Fruit fly (Drosophila melanogaster): ENCODE data around the gene Mnat9.

The Mnat9 gene

DNA sequence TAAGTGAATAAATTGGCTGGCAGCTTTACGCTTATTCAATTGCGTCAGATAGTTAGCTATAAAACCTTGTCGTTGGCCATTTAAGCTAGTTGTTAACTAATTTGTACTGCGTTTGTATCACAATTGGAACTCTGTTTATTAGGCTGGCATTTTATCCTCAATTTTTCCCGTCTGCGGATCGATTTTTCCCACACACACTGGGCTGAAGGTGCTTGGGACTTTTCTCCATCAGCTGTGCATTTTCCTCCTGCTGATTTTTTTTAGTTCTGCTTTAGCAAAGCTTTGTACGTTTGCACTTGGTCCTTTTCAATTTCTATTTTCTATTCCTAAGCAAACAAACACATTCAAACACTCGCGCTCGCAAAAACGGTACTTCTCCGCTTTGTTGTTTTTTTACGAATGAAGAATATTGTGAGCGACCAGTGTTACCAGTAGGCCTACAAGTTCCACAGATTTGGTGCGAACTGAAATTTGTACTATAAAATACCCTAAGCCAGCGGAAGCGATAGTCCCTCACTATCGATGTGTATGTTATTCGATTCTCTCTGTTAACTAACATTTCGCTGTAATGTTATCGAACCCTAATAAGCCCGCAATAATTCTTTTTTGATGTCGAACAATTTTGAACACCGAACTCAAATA, 6.4 kb downstream of the Mnat9 start (continued):
- TF ChIP-seq CG13775 (GFP tag; optimal IDR thresholded peaks at IDR 0.05) (no peak), CG18262 (tag; optimal IDR thresholded peaks at IDR 0.05) (no peak), CG7271 (tag; optimal IDR thresholded peaks at IDR 0.05) (peak; percentile 77), Mes4 (GFP tag; optimal IDR thresholded peaks at IDR 0.05) (peak; percentile 17), ind (GFP tag; optimal IDR thresholded peaks at IDR 0.05) (no peak), CG13894 (tag; optimal IDR thresholded peaks at IDR 0.05) (peak; percentile 85), Med (GFP tag) (peak; percentile 98), nmo (GFP tag; optimal IDR thresholded peaks at IDR 0.05) (peak; percentile 43), CG33557 (GFP tag; optimal IDR thresholded peaks at IDR 0.05) (peak; percentile 16), BEAF-32 (GFP tag; optimal IDR thresholded peaks at IDR 0.05) (peak; percentile 91), CG2678 (tag; optimal IDR thresholded peaks at IDR 0.05) (peak; percentile 16), insv (GFP tag; optimal IDR thresholded peaks at IDR 0.05) (peak in 1 of 2 experiments; percentile 60), salm (tag; optimal IDR thresholded peaks at IDR 0.05) (peak; percentile 17), CG14667 (GFP tag; IDR thresholded peaks at IDR 0.05) (no peak), CG17186 (GFP tag; optimal IDR thresholded peaks at IDR 0.05) (peak; percentile 52), crc (GFP tag; optimal IDR thresholded peaks at IDR 0.05) (peak; percentile 14), CG7786 (GFP tag; optimal IDR thresholded peaks at IDR 0.05) (peak; percentile 3), CG18599 (GFP tag; optimal IDR thresholded peaks at IDR 0.05) (peak; percentile 58), trem (tag; optimal IDR thresholded peaks at IDR 0.05) (peak; percentile 77), Ssrp (tag; optimal IDR thresholded peaks at IDR 0.05) (peak; percentile 13), org-1 (GFP tag; optimal IDR thresholded peaks at IDR 0.05) (no peak), CG14710 (tag; optimal IDR thresholded peaks at IDR 0.05) (peak; percentile 75), fru (optimal IDR thresholded peaks at IDR 0.05) (no peak), mirr (GFP tag; optimal IDR thresholded peaks at IDR 0.05) (peak; percentile 70), scrt (GFP tag; optimal IDR thresholded peaks at IDR 0.05) (peak; percentile 11), CG10543 (GFP tag; optimal IDR thresholded peaks at IDR 0.05) (peak; percentile 33), run (tag; optimal IDR thresholded peaks at IDR 0.05) (no peak), CG2889 (GFP tag; IDR thresholded peaks at IDR 0.05) (no peak), HmgZ (tag; optimal IDR thresholded peaks at IDR 0.05) (peak; percentile 79), CG10147 (GFP tag; optimal IDR thresholded peaks at IDR 0.05) (no peak), CG11456 (GFP tag; IDR thresholded peaks at IDR 0.05) (no peak), CG33213 (GFP tag; optimal IDR thresholded peaks at IDR 0.05) (peak; percentile 4), CG34376 (GFP tag; optimal IDR thresholded peaks at IDR 0.05) (peak; percentile 70), tap (tag; optimal IDR thresholded peaks at IDR 0.05) (peak; percentile 53), CG6683 (GFP tag; optimal IDR thresholded peaks at IDR 0.05) (no peak), ftz-f1 (GFP tag; optimal IDR thresholded peaks at IDR 0.05) (peak; percentile 18), NK7.1 (GFP tag; optimal IDR thresholded peaks at IDR 0.05) (peak; percentile 0), her (GFP tag; optimal IDR thresholded peaks at IDR 0.05) (peak; percentile 26), maf-S (GFP tag; optimal IDR thresholded peaks at IDR 0.05) (peak; percentile 13), CG9932 (GFP tag; IDR thresholded peaks at IDR 0.05) (no peak), Fer3 (tag; optimal IDR thresholded peaks at IDR 0.05) (peak; percentile 55), CG8924 (tag; optimal IDR thresholded peaks at IDR 0.05) (peak; percentile 43), CTCF (GFP tag; optimal IDR thresholded peaks at IDR 0.05) (peak; percentile 53), Jarid2 (GFP tag; optimal IDR thresholded peaks at IDR 0.05) (peak; percentile 77), CG13123 (GFP tag; optimal IDR thresholded peaks at IDR 0.05) (no peak), tna (GFP tag; IDR thresholded peaks at IDR 0.05; ENCODE audit: partially characterized antibody) (no peak), Hmx (GFP tag; optimal IDR thresholded peaks at IDR 0.05) (no peak), CG15269 (tag; optimal IDR thresholded peaks at IDR 0.05) (peak; percentile 50), lbe (GFP tag; optimal IDR thresholded peaks at IDR 0.05) (peak; percentile 62), mam (GFP tag; optimal IDR thresholded peaks at IDR 0.05) (peak; percentile 32)

Data from whole organism, embryonic.